Fruit fly (Drosophila melanogaster) whole organism, embryonic: ENCODE data around the gene CG34269.

Experiments used
- ATbp ChIP-seq: fragments of 200-800 bp; sonication (Bioruptor generic); optimal IDR thresholded peaks from 2 replicates; lab custom pipeline; 2017; ENCODE audit warnings: missing biosample characterization, mild to moderate bottlenecking, missing genetic modification characterization, missing genetic modification reagents
- Ada2b ChIP-seq: fragments of 200-800 bp; sonication (Bioruptor generic); IDR thresholded peaks from 2 replicates; pipeline ENCODE4 v1.3.6; 2022; ENCODE audit warnings: missing biosample characterization, missing genetic modification characterization
- CG10147 ChIP-seq: fragments of 200-800 bp; sonication (Bioruptor generic); optimal IDR thresholded peaks from 2 replicates; lab custom pipeline; 2019; ENCODE audit warnings: missing biosample characterization, mild to moderate bottlenecking, missing genetic modification characterization, moderate library complexity
- CG1024 ChIP-seq: fragments of 200-800 bp; sonication (Bioruptor generic); IDR thresholded peaks from 2 replicates; pipeline ENCODE4 v1.3.6; 2022; ENCODE audit warnings: missing biosample characterization, missing genetic modification characterization
- CG11398 ChIP-seq: fragments of 200-800 bp; sonication (Bioruptor generic); optimal IDR thresholded peaks from 2 replicates; lab custom pipeline; 2016; ENCODE audit warnings: missing biosample characterization, missing genetic modification characterization
- CG13296 ChIP-seq: fragments of 200-800 bp; sonication (Bioruptor generic); optimal IDR thresholded peaks from 3 replicates; lab custom pipeline; 2018; ENCODE audit warnings: missing biosample characterization, mild to moderate bottlenecking, missing genetic modification characterization
- CG15011 ChIP-seq: fragments of 200-800 bp; sonication (Bioruptor generic); optimal IDR thresholded peaks from 3 replicates; lab custom pipeline; 2018; ENCODE audit warnings: missing biosample characterization, mild to moderate bottlenecking, missing genetic modification characterization
- CG15514 ChIP-seq: fragments of 200-800 bp; sonication (Bioruptor generic); optimal IDR thresholded peaks from 3 replicates; lab custom pipeline; 2017; ENCODE audit warnings: missing biosample characterization, missing genetic modification characterization, mild to moderate bottlenecking, moderate library complexity, missing genetic modification reagents
- CG15696 ChIP-seq: fragments of 200-800 bp; sonication (Bioruptor generic); optimal IDR thresholded peaks from 2 replicates; lab custom pipeline; 2019; ENCODE audit warnings: missing biosample characterization, mild to moderate bottlenecking, missing genetic modification characterization, moderate library complexity
- CG1603 ChIP-seq: fragments of 200-800 bp; sonication (Bioruptor generic); optimal IDR thresholded peaks from 2 replicates; lab custom pipeline; 2019; ENCODE audit warnings: missing biosample characterization, mild to moderate bottlenecking, missing genetic modification characterization, moderate library complexity
- CG17385 ChIP-seq: fragments of 200-800 bp; sonication (Bioruptor generic); optimal IDR thresholded peaks from 3 replicates; lab custom pipeline; 2018; ENCODE audit warnings: missing biosample characterization, mild to moderate bottlenecking, missing genetic modification characterization
- CG2678 ChIP-seq: fragments of 200-800 bp; sonication (Bioruptor generic); optimal IDR thresholded peaks from 3 replicates; lab custom pipeline; 2019; ENCODE audit warnings: missing biosample characterization, mild to moderate bottlenecking, missing genetic modification characterization, moderate library complexity
- CG33557 ChIP-seq: fragments of 200-800 bp; sonication (Bioruptor generic); optimal IDR thresholded peaks from 2 replicates; lab custom pipeline; 2019; ENCODE audit warnings: missing biosample characterization, mild to moderate bottlenecking, missing genetic modification characterization, moderate library complexity
- CG4707 ChIP-seq: fragments of 200-800 bp; sonication (Bioruptor generic); optimal IDR thresholded peaks from 2 replicates; lab custom pipeline; 2018; ENCODE audit warnings: missing biosample characterization, mild to moderate bottlenecking, missing genetic modification characterization, moderate library complexity
- CG4854 ChIP-seq: fragments of 200-800 bp; sonication (Bioruptor generic); optimal IDR thresholded peaks from 2 replicates; lab custom pipeline; 2016; ENCODE audit warnings: missing biosample characterization, missing genetic modification characterization, inconsistent platforms
- CG6175 ChIP-seq: fragments of 200-800 bp; sonication (Bioruptor generic); IDR thresholded peaks from 3 replicates; pipeline ENCODE4 v1.3.6; 2022; ENCODE audit warnings: missing biosample characterization, missing genetic modification characterization
- CG6272 ChIP-seq: fragments of 200-800 bp; sonication (Bioruptor generic); IDR thresholded peaks from 2 replicates; pipeline ENCODE4 v1.3.6; 2022; ENCODE audit warnings: missing biosample characterization, missing genetic modification characterization
- CG6791 ChIP-seq: fragments of 200-800 bp; sonication (Bioruptor generic); IDR thresholded peaks from 3 replicates; pipeline ENCODE4 v1.3.6; 2022; ENCODE audit warnings: missing biosample characterization, missing genetic modification characterization; ENCODE audit not compliant: partially characterized antibody
- CG8290 ChIP-seq, 3 experiments: fragments of 200-800 bp; sonication (Bioruptor generic); optimal IDR thresholded peaks; 2 replicates each; lab custom pipeline; 2016 to 2019; ENCODE audit warnings: missing biosample characterization in 3 of 3, missing genetic modification characterization in 3 of 3, mild to moderate bottlenecking in 2 of 3, moderate library complexity in 1 of 3
- CHES-1-like ChIP-seq: fragments of 200-800 bp; sonication (Bioruptor generic); optimal IDR thresholded peaks from 2 replicates; lab custom pipeline; 2016; ENCODE audit warnings: missing biosample characterization, missing genetic modification characterization
- CrebB ChIP-seq: fragments of 200-800 bp; sonication (Bioruptor generic); optimal IDR thresholded peaks from 3 replicates; lab custom pipeline; 2018; ENCODE audit warnings: missing biosample characterization, mild to moderate bottlenecking, missing genetic modification characterization
- D ChIP-seq, 2 experiments: fragments of 200-800 bp in 1 of 2; fragments of >200 bp in 1 of 2; sonication (Bioruptor generic) in 1 of 2; optimal IDR thresholded peaks; 2 replicates in 1 of 2; 3 replicates in 1 of 2; lab custom pipeline; 2017; ENCODE audit warnings: mild to moderate bottlenecking in 1 of 2, missing biosample characterization in 1 of 2, missing genetic modification characterization in 1 of 2, missing genetic modification reagents in 1 of 2
- D19B ChIP-seq: fragments of 200-800 bp; sonication (Bioruptor generic); optimal IDR thresholded peaks from 2 replicates; lab custom pipeline; 2017; ENCODE audit warnings: missing biosample characterization, mild to moderate bottlenecking, missing genetic modification characterization
- Dek ChIP-seq: fragments of 200-800 bp; sonication (Bioruptor generic); optimal IDR thresholded peaks from 3 replicates; lab custom pipeline; 2019; ENCODE audit warnings: missing biosample characterization, mild to moderate bottlenecking, missing genetic modification characterization, moderate library complexity
- Doc3 ChIP-seq: fragments of 200-800 bp; sonication (Bioruptor generic); IDR thresholded peaks from 3 replicates; pipeline ENCODE4 v1.3.6; 2022; ENCODE audit warnings: missing biosample characterization, missing genetic modification characterization; ENCODE audit not compliant: partially characterized antibody
- Drgx ChIP-seq: fragments of 200-800 bp; sonication (Bioruptor generic); IDR thresholded peaks from 2 replicates; pipeline ENCODE4 v1.3.6; 2022; ENCODE audit warnings: missing biosample characterization, missing genetic modification characterization
- HHEX ChIP-seq: fragments of 200-800 bp; sonication (Bioruptor generic); optimal IDR thresholded peaks from 3 replicates; lab custom pipeline; 2017; ENCODE audit warnings: missing biosample characterization, mild to moderate bottlenecking, missing genetic modification characterization, missing genetic modification reagents
- MESR4 ChIP-seq: fragments of 200-800 bp; sonication (Bioruptor generic); optimal IDR thresholded peaks from 2 replicates; lab custom pipeline; 2018; ENCODE audit warnings: missing biosample characterization, mild to moderate bottlenecking, missing genetic modification characterization, moderate library complexity
- Mad ChIP-seq: fragments of 200-800 bp; sonication (Bioruptor generic); optimal IDR thresholded peaks from 2 replicates; lab custom pipeline; 2016; ENCODE audit warnings: missing biosample characterization, missing genetic modification characterization
- Med ChIP-seq: fragments of 200-800 bp; sonication (Bioruptor generic); peaks from one replicate; lab custom pipeline; 2016; ENCODE audit warnings: missing biosample characterization, missing genetic modification characterization, mild to moderate bottlenecking, inconsistent platforms, moderate library complexity
- Meics ChIP-seq: fragments of 200-800 bp; sonication (Bioruptor generic); optimal IDR thresholded peaks from 2 replicates; lab custom pipeline; 2017; ENCODE audit warnings: missing biosample characterization, mild to moderate bottlenecking, missing genetic modification characterization
- PHDP ChIP-seq: fragments of 200-800 bp; sonication (Bioruptor generic); optimal IDR thresholded peaks from 3 replicates; lab custom pipeline; 2018; ENCODE audit warnings: missing biosample characterization, mild to moderate bottlenecking, missing genetic modification characterization, moderate library complexity
- amos ChIP-seq: fragments of 200-800 bp; sonication (Bioruptor generic); IDR thresholded peaks from 2 replicates; pipeline ENCODE4 v1.3.6; 2022; ENCODE audit warnings: missing biosample characterization, missing genetic modification characterization; ENCODE audit not compliant: partially characterized antibody
- caup ChIP-seq: fragments of 200-800 bp; sonication (Bioruptor generic); optimal IDR thresholded peaks from 3 replicates; lab custom pipeline; 2017; ENCODE audit warnings: missing biosample characterization, mild to moderate bottlenecking, missing genetic modification characterization, moderate library complexity; ENCODE audit not compliant: severe bottlenecking
- eve ChIP-seq, 2 experiments: fragments of >200 bp; optimal IDR thresholded peaks; 2 replicates each; lab custom pipeline; 2017; ENCODE audit warnings: missing biosample characterization in 2 of 2, missing genetic modification characterization in 2 of 2
- exex ChIP-seq: fragments of 200-800 bp; sonication (Bioruptor generic); optimal IDR thresholded peaks from 4 replicates; lab custom pipeline; 2018; ENCODE audit warnings: missing biosample characterization, mild to moderate bottlenecking, missing genetic modification characterization, moderate library complexity
- kah ChIP-seq: fragments of 200-800 bp; sonication (Bioruptor generic); optimal IDR thresholded peaks from 2 replicates; lab custom pipeline; 2018; ENCODE audit warnings: missing biosample characterization, mild to moderate bottlenecking, missing genetic modification characterization
- lbe ChIP-seq: fragments of 200-800 bp; sonication (Bioruptor generic); optimal IDR thresholded peaks from 2 replicates; lab custom pipeline; 2016; ENCODE audit warnings: missing biosample characterization, mild to moderate bottlenecking, missing genetic modification characterization
- mirr ChIP-seq: fragments of 200-800 bp; sonication (Bioruptor generic); optimal IDR thresholded peaks from 3 replicates; lab custom pipeline; 2018; ENCODE audit warnings: missing biosample characterization, mild to moderate bottlenecking, missing genetic modification characterization
- prd ChIP-seq, 3 experiments: fragments of >200 bp in 2 of 3; fragments of 200-800 bp in 1 of 3; sonication (Bioruptor generic) in 1 of 3; optimal IDR thresholded peaks in 2 of 3; IDR thresholded peaks in 1 of 3; 2 replicates in 2 of 3; 3 replicates in 1 of 3; pipeline versions ENCODE4 v1.3.6 to Lab custom; 2017 to 2022; ENCODE audit warnings: missing biosample characterization in 1 of 3, missing genetic modification characterization in 1 of 3
- ro ChIP-seq: fragments of 200-800 bp; sonication (Bioruptor generic); IDR thresholded peaks from 2 replicates; pipeline ENCODE4 v1.3.6; 2022; ENCODE audit warnings: missing biosample characterization, missing genetic modification characterization
- scrt ChIP-seq: fragments of 200-800 bp; sonication (Bioruptor generic); optimal IDR thresholded peaks from 2 replicates; lab custom pipeline; 2018; ENCODE audit warnings: missing biosample characterization, mild to moderate bottlenecking, missing genetic modification characterization, moderate library complexity
- sens ChIP-seq: fragments of 200-800 bp; sonication (Bioruptor generic); peaks from one replicate; lab custom pipeline; 2016; ENCODE audit warnings: missing biosample characterization, missing genetic modification characterization
- slbo ChIP-seq: fragments of 200-800 bp; sonication (Bioruptor generic); IDR thresholded peaks from 2 replicates; pipeline ENCODE4 v1.3.6; 2022; ENCODE audit warnings: missing biosample characterization, missing genetic modification characterization
- so ChIP-seq: fragments of 200-800 bp; sonication (Bioruptor generic); IDR thresholded peaks from 3 replicates; pipeline ENCODE4 v1.3.6; 2022; ENCODE audit warnings: missing biosample characterization, missing genetic modification characterization
- wek ChIP-seq: fragments of 200-800 bp; sonication (Bioruptor generic); optimal IDR thresholded peaks from 3 replicates; lab custom pipeline; 2018; ENCODE audit warnings: missing biosample characterization, mild to moderate bottlenecking, missing genetic modification characterization, moderate library complexity

The CG34269 gene

DNA sequence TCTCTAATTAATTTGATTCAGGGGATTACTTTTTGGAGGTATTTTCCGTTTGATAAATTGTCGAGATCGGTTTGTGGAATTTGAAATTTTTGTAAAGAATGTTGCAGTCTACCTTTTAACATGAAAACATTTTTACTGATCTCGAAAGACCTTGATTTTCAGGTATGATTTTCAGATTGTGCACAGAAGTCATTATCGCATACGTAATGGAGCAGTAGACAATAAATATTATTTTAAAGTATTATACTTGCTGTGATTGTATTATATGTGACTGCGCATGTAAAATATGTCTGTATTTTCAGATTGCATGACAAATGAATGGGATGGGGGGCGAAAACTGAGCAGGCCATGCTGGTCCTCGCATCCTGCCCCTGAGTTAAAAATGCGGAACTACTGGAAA is at the start of gene CG34269:
TSS of gene CG34269 (plus strand) at position 301 of the 400 bp plus-strand sequence.
- TF ChIP-seq CG10147 (GFP tag; lab: Kevin White, UChicago), result no peak
- TF ChIP-seq ro (GFP tag; lab: Robert Waterston, UW), result no peak
- 0 out of 3 replicates have a peak, but pooled peaks have one; percentile 1 for TF ChIP-seq Doc3 (GFP tag; lab: Robert Waterston, UW)
- TF ChIP-seq Ada2b (GFP tag; lab: Robert Waterston, UW), result no peak
- no peak for TF ChIP-seq amos (GFP tag; lab: Robert Waterston, UW)
- TF ChIP-seq Mad, result no peak
- TF ChIP-seq lbe (GFP tag; lab: Kevin White, UChicago), result no peak
- TF ChIP-seq sens, result peak; percentile 24

DNA sequence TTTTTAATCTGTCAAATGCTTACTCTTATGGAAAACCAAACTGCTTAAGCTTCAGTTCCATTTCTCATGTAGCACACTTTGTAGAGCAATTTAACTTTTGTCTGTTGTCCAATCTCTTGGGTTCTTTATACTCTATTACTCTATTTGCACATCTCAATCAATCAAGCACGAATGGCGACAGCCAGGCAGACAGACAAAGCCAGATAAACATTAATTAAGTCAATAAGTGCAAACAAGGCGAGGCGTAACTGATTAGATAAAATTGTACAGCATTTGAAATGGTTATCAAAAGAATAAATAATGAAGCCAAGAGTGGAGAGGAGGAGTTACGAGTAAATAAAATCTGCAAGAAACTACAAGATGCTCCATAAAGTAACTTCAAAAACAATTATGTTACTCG is 44.3 kb upstream of the CG34269 start:
- TF ChIP-seq CrebB (tag; lab: Kevin White, UChicago), result peak; percentile 2
- no peak for TF ChIP-seq CG1024 (GFP tag; lab: Robert Waterston, UW)
- TF ChIP-seq kah (GFP tag; lab: Kevin White, UChicago), result no peak
- TF ChIP-seq CG15696 (tag; lab: Kevin White, UChicago), result peak; percentile 25
- TF ChIP-seq exex (tag; lab: Kevin White, UChicago), result peak; percentile 35
- TF ChIP-seq CG6175 (GFP tag; lab: Robert Waterston, UW), result no peak
- TF ChIP-seq CG15514 (GFP tag; lab: Kevin White, UChicago), result peak; percentile 28
- no peak for TF ChIP-seq Drgx
- TF ChIP-seq CG15011 (GFP tag; lab: Kevin White, UChicago), result no peak
- no peak for TF ChIP-seq Ada2b (GFP tag; lab: Robert Waterston, UW)
- TF ChIP-seq PHDP, result peak; percentile 18
- TF ChIP-seq slbo (GFP tag; lab: Robert Waterston, UW), result no peak
- peak; percentile 6 for TF ChIP-seq CG1603
- TF ChIP-seq CHES-1-like (GFP tag; lab: Kevin White, UChicago), result no peak
- TF ChIP-seq CG13296 (GFP tag; lab: Kevin White, UChicago), result peak; percentile 4
- no peak for TF ChIP-seq MESR4 (GFP tag; lab: Kevin White, UChicago)
- TF ChIP-seq CG6791 (GFP tag; lab: Robert Waterston, UW), result no peak
- TF ChIP-seq CG33557 (GFP tag; lab: Kevin White, UChicago), result peak; percentile 40
- TF ChIP-seq prd (optimal IDR thresholded peaks at IDR 0.05; lab: Kevin White, UChicago), result no peak
- TF ChIP-seq prd (GFP tag; IDR thresholded peaks at IDR 0.05; lab: Robert Waterston, UW), result no peak
- peak; percentile 14 for TF ChIP-seq CG2678 (tag; lab: Kevin White, UChicago)
- peak; percentile 79 for TF ChIP-seq Med (GFP tag; lab: Kevin White, UChicago)
- TF ChIP-seq mirr, result peak; percentile 26
- peak; percentile 43 for TF ChIP-seq ATbp (GFP tag; lab: Kevin White, UChicago)
- no peak for TF ChIP-seq Dek (tag; lab: Kevin White, UChicago)
- no peak for TF ChIP-seq CG4854 (GFP tag; lab: Kevin White, UChicago)
- TF ChIP-seq HHEX (GFP tag; lab: Kevin White, UChicago), result no peak
- no peak for TF ChIP-seq D (optimal IDR thresholded peaks at IDR 0.05; lab: Kevin White, UChicago)
- peak; percentile 18 for TF ChIP-seq D (GFP tag; optimal IDR thresholded peaks at IDR 0.05; lab: Kevin White, UChicago)
- TF ChIP-seq so (GFP tag; lab: Robert Waterston, UW), result peak; percentile 21; the same call in 1 of the 3 replicates
- TF ChIP-seq CG6272, result no peak
- peak; percentile 15 for TF ChIP-seq caup (GFP tag; lab: Kevin White, UChicago)
- peak in 1 of 2 experiments; percentile 16 for TF ChIP-seq eve (GFP tag; optimal IDR thresholded peaks at IDR 0.05; lab: Kevin White, UChicago)
- no peak for TF ChIP-seq CG8290 (GFP tag; optimal IDR thresholded peaks at IDR 0.05; lab: Kevin White, UChicago)
- TF ChIP-seq CG8290 (tag; optimal IDR thresholded peaks at IDR 0.05; lab: Kevin White, UChicago), result peak in 1 of 2 experiments; percentile 38
- TF ChIP-seq wek, result peak; percentile 41
- TF ChIP-seq Meics (GFP tag; lab: Kevin White, UChicago), result peak; percentile 4
- peak; percentile 12 for TF ChIP-seq CG11398 (GFP tag; lab: Kevin White, UChicago)
- peak; percentile 2 for TF ChIP-seq scrt
- peak; percentile 52 for TF ChIP-seq CG4707 (GFP tag; lab: Kevin White, UChicago)
- TF ChIP-seq CG17385 (GFP tag; lab: Kevin White, UChicago), result peak; percentile 16
- TF ChIP-seq D19B, result no peak
